Worm (Caenorhabditis elegans): ENCODE measurements around the gene fbxc-12.

DNA sequence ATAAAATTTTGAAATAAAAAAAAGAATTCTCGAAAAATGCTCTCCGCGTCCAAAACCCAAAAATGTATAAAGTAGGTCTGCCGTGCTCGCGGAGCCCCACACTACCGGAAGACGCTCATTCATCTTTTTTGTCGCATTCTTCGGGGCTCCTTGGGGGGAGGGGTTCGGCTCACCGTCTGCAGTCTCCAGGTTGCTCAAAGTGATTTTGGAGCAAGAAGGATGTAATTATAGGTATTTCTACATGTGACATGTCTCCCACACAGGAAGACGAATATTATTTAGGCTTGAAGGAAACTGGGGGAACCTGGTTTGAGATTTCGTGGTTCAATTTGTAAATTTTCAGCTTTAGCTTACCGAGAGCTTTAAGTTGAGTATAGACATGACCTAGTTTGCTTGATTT, 30.7 kb downstream of the fbxc-12 start, which contains the start of gene F58H7.1:
- no peak for TF ChIP-seq sma-9 (GFP tag; optimal IDR thresholded peaks at IDR 0.05)
- no peak for TF ChIP-seq sma-9 (tag; optimal IDR thresholded peaks at IDR 0.05)
- no peak for TF ChIP-seq elt-1 (tag; optimal IDR thresholded peaks at IDR 0.05)
- TF ChIP-seq ama-1 (optimal IDR thresholded peaks at IDR 0.05): no peak
- no peak for TF ChIP-seq nhr-77 (tag; optimal IDR thresholded peaks at IDR 0.05)

All from whole organism, L2 larva.